Worm (Caenorhabditis elegans) whole organism, midembryonic: ENCODE results near the gene C36A4.10.

Experiments used
- T22C8.4 ChIP-seq: fragments of 200-800 bp; sonication (Bioruptor generic); IDR thresholded peaks from 2 replicates; pipeline ENCODE4 v1.3.6; 2022; ENCODE audit warnings: missing genetic modification characterization, missing compliant biosample characterization
- cog-1 ChIP-seq: sonication (generic microtip); optimal IDR thresholded peaks from 2 replicates; lab custom pipeline; 2016; ENCODE audit warnings: missing genetic modification characterization, missing compliant biosample characterization
- flt-1 ChIP-seq: fragments of 200-800 bp; sonication (Bioruptor generic); IDR thresholded peaks from 2 replicates; pipeline ENCODE4 v1.3.6; 2022; ENCODE audit warnings: missing genetic modification characterization, missing compliant biosample characterization

DNA sequence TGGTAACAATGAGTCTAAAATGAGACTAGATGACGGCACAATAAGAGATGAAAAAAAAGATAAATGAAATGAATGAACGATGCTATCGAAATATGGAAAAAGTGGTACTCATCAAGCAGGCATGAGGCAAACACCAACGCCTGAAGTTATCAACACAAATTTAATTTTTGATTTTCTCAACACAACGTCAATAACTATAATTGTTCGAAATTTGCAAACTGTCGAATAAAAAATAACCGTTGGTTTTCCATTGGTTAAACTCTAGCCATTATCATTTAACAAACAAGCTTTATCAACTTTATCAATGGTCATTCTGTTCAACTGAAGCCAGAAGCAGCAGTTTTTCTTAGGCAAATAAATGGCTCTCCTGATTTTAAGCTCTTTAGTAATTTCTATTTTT, 1.0 kb upstream of the C36A4.10 start, which contains the start of gene cyp-25A1:
- TF ChIP-seq T22C8.4 (GFP tag; lab: Robert Waterston, UW) (no peak), cog-1 (tag; lab: Kevin White, UChicago) (no peak), flt-1 (no peak)
